Fruit fly (Drosophila melanogaster): ENCODE measurements around the gene brk.

The brk gene

dm6 chrX:7285995-7286985, 21.4 kb upstream of the brk start, which contains the start of gene CG2059 (continued):
- no peak for TF ChIP-seq cas (GFP tag; IDR thresholded peaks at IDR 0.05)
- TF ChIP-seq trem (tag; optimal IDR thresholded peaks at IDR 0.05): peak; percentile 75
- no peak for TF ChIP-seq sim (GFP tag; IDR thresholded peaks at IDR 0.05)
- no peak for TF ChIP-seq Aef1 (GFP tag; IDR thresholded peaks at IDR 0.05)
- TF ChIP-seq kni (GFP tag; optimal IDR thresholded peaks at IDR 0.05): peak; percentile 22
- no peak for TF ChIP-seq odd (GFP tag; optimal IDR thresholded peaks at IDR 0.05)
- TF ChIP-seq CG10321 (GFP tag; IDR thresholded peaks at IDR 0.05): no peak
- peak; percentile 97 for TF ChIP-seq Med (GFP tag)
- TF ChIP-seq Scr (GFP tag; IDR thresholded peaks at IDR 0.05; ENCODE audit: partially characterized antibody): peak; percentile 33
- TF ChIP-seq CG14014 (GFP tag; IDR thresholded peaks at IDR 0.05): peak; percentile 24; the same call in 1 of the 2 replicates
- TF ChIP-seq unc-4 (GFP tag; IDR thresholded peaks at IDR 0.05; ENCODE audit: partially characterized antibody): no peak
- peak; percentile 49 for TF ChIP-seq Jarid2 (GFP tag; optimal IDR thresholded peaks at IDR 0.05)
- no peak for TF ChIP-seq Hr3 (GFP tag; optimal IDR thresholded peaks at IDR 0.05)
- peak; percentile 56; the same call in 3 of the 4 replicates for TF ChIP-seq Gug (GFP tag; IDR thresholded peaks at IDR 0.05)
- TF ChIP-seq Stat92E (GFP tag; optimal IDR thresholded peaks at IDR 0.05): peak in 1 of 3 experiments; percentile 26
- peak; percentile 56 for TF ChIP-seq bcd (GFP tag; optimal IDR thresholded peaks at IDR 0.05)
- no peak for TF ChIP-seq Spps (tag; optimal IDR thresholded peaks at IDR 0.05)
- TF ChIP-seq al (GFP tag; IDR thresholded peaks at IDR 0.05): peak; percentile 6; the same call in 1 of the 2 replicates
- peak; percentile 17 for TF ChIP-seq Nf-YC (tag; optimal IDR thresholded peaks at IDR 0.05)
- TF ChIP-seq Doc3 (GFP tag; IDR thresholded peaks at IDR 0.05; ENCODE audit: partially characterized antibody): no peak
- peak; percentile 63 for TF ChIP-seq CG4282 (GFP tag; optimal IDR thresholded peaks at IDR 0.05)
- TF ChIP-seq CG14710 (tag; optimal IDR thresholded peaks at IDR 0.05): peak; percentile 99
- peak; percentile 49 for TF ChIP-seq CoRest (tag; optimal IDR thresholded peaks at IDR 0.05)
- TF ChIP-seq pfk (GFP tag; optimal IDR thresholded peaks at IDR 0.05): peak; percentile 23
- TF ChIP-seq fd64A (GFP tag; optimal IDR thresholded peaks at IDR 0.05): peak; percentile 4
- peak; percentile 24 for TF ChIP-seq CG8089 (GFP tag; optimal IDR thresholded peaks at IDR 0.05)
- TF ChIP-seq Sry-β (GFP tag; optimal IDR thresholded peaks at IDR 0.05): peak; percentile 22
- peak; percentile 8 to 58 for TF ChIP-seq dpn (GFP tag; optimal IDR thresholded peaks at IDR 0.05)
- peak; percentile 40 for TF ChIP-seq exex (tag; optimal IDR thresholded peaks at IDR 0.05)
- no peak for TF ChIP-seq CG3726 (GFP tag; IDR thresholded peaks at IDR 0.05)
- peak; percentile 19; the same call in 1 of the 4 replicates for TF ChIP-seq Dll (GFP tag; IDR thresholded peaks at IDR 0.05; ENCODE audit: partially characterized antibody)
- TF ChIP-seq dati (GFP tag; IDR thresholded peaks at IDR 0.05): no peak
- peak; percentile 41 for TF ChIP-seq Bdp1 (GFP tag; optimal IDR thresholded peaks at IDR 0.05)
- TF ChIP-seq lilli (GFP tag; optimal IDR thresholded peaks at IDR 0.05): peak; percentile 48
- TF ChIP-seq so (GFP tag; IDR thresholded peaks at IDR 0.05): 0 out of 3 replicates have a peak, but pooled peaks have one; percentile 46
- peak; percentile 53; the same call in 1 of the 2 replicates for TF ChIP-seq CG10959 (GFP tag; IDR thresholded peaks at IDR 0.05)
- peak; percentile 0 for TF ChIP-seq D19B (GFP tag; optimal IDR thresholded peaks at IDR 0.05)
- TF ChIP-seq CG33213 (GFP tag; optimal IDR thresholded peaks at IDR 0.05): peak; percentile 80
- peak; percentile 23 for TF ChIP-seq ash1 (GFP tag; optimal IDR thresholded peaks at IDR 0.05)
- TF ChIP-seq fru (optimal IDR thresholded peaks at IDR 0.05): no peak
- no peak for TF ChIP-seq CG17328 (GFP tag; IDR thresholded peaks at IDR 0.05)
- TF ChIP-seq CG9876 (GFP tag; optimal IDR thresholded peaks at IDR 0.05): peak; percentile 66
- peak; percentile 95 for TF ChIP-seq crol (GFP tag; IDR thresholded peaks at IDR 0.05)
- no peak for TF ChIP-seq salm (tag; optimal IDR thresholded peaks at IDR 0.05)
- TF ChIP-seq pb (GFP tag; optimal IDR thresholded peaks at IDR 0.05): peak; percentile 34
- TF ChIP-seq CG43689 (GFP tag; IDR thresholded peaks at IDR 0.05): no peak
- peak; percentile 90 for TF ChIP-seq CG12659 (GFP tag; optimal IDR thresholded peaks at IDR 0.05)
- TF ChIP-seq CG4424 (GFP tag; optimal IDR thresholded peaks at IDR 0.05): peak; percentile 13
